Worm (Caenorhabditis elegans): Measurements from ENCODE around the gene Y49F6B.20.

The Y49F6B.20 gene

ce11 chrII:3470549-3470948 is at the start of gene Y49F6B.20:
Gene Y49F6B.20 (minus strand): TSS chrII:3470649.
- TF ChIP-seq nhr-12 (tag; optimal IDR thresholded peaks at IDR 0.05), result no peak
- TF ChIP-seq elt-3 (tag; optimal IDR thresholded peaks at IDR 0.05), result no peak
- no peak for TF ChIP-seq lin-32 (GFP tag; optimal IDR thresholded peaks at IDR 0.05)
- TF ChIP-seq snpc-4 (tag; optimal IDR thresholded peaks at IDR 0.05), result no peak
- TF ChIP-seq hlh-1 (tag; optimal IDR thresholded peaks at IDR 0.05), result no peak
- TF ChIP-seq pha-4 (tag; optimal IDR thresholded peaks at IDR 0.05), result no peak
- no peak for TF ChIP-seq bed-3 (GFP tag; optimal IDR thresholded peaks at IDR 0.05)
- no peak for TF ChIP-seq ceh-39 (tag; optimal IDR thresholded peaks at IDR 0.05)
- no peak for TF ChIP-seq nhr-2 (tag; optimal IDR thresholded peaks at IDR 0.05)
- TF ChIP-seq lsy-2 (tag; optimal IDR thresholded peaks at IDR 0.05), result no peak
- no peak for TF ChIP-seq unc-120 (tag; optimal IDR thresholded peaks at IDR 0.05; ENCODE audit: poor library complexity, severe bottlenecking)
- TF ChIP-seq tbx-8 (GFP tag; optimal IDR thresholded peaks at IDR 0.05), result no peak
- TF ChIP-seq mls-2 (tag; optimal IDR thresholded peaks at IDR 0.05), result no peak
- TF ChIP-seq ceh-83 (GFP tag; optimal IDR thresholded peaks at IDR 0.05), result no peak
- no peak for TF ChIP-seq nhr-237 (tag; optimal IDR thresholded peaks at IDR 0.05)
- no peak for TF ChIP-seq blmp-1 (tag; optimal IDR thresholded peaks at IDR 0.05)
- no peak for TF ChIP-seq nhr-28 (tag; optimal IDR thresholded peaks at IDR 0.05)
- no peak for TF ChIP-seq ces-1 (GFP tag; optimal IDR thresholded peaks at IDR 0.05)
- no peak for TF ChIP-seq mep-1 (tag; optimal IDR thresholded peaks at IDR 0.05)

ce11 chrII:3518961-3519544 is 48.6 kb upstream of the Y49F6B.20 start, which contains the start of gene clec-126:
Gene clec-126 (plus strand): TSS chrII:3519494.
- TF ChIP-seq unc-39 (tag; optimal IDR thresholded peaks at IDR 0.05), result peak; percentile 3
- TF ChIP-seq bed-3 (GFP tag; optimal IDR thresholded peaks at IDR 0.05), result peak; percentile 40
- no peak for TF ChIP-seq nhr-28 (tag; optimal IDR thresholded peaks at IDR 0.05)
- no peak for TF ChIP-seq pha-4 (tag; optimal IDR thresholded peaks at IDR 0.05)
- TF ChIP-seq sptf-1 (tag; optimal IDR thresholded peaks at IDR 0.05), result peak; percentile 91
- peak; percentile 49 for TF ChIP-seq tbx-8 (GFP tag; optimal IDR thresholded peaks at IDR 0.05)
- no peak for TF ChIP-seq mab-5 (tag; optimal IDR thresholded peaks at IDR 0.05)
- TF ChIP-seq flh-1 (GFP tag; optimal IDR thresholded peaks at IDR 0.05), result peak; percentile 38
- no peak for TF ChIP-seq snpc-4 (tag; optimal IDR thresholded peaks at IDR 0.05)
- TF ChIP-seq cnd-1 (tag; optimal IDR thresholded peaks at IDR 0.05), result peak; percentile 86
- TF ChIP-seq elt-3 (tag; optimal IDR thresholded peaks at IDR 0.05), result peak; percentile 37
- no peak for TF ChIP-seq blmp-1 (tag; optimal IDR thresholded peaks at IDR 0.05)
- no peak for TF ChIP-seq unc-62 (GFP tag; optimal IDR thresholded peaks at IDR 0.05)
- peak; percentile 67 for TF ChIP-seq zip-8 (tag; optimal IDR thresholded peaks at IDR 0.05)
- peak; percentile 31 for TF ChIP-seq lin-32 (GFP tag; optimal IDR thresholded peaks at IDR 0.05)
- peak; percentile 0 for TF ChIP-seq elt-1 (tag; optimal IDR thresholded peaks at IDR 0.05; ENCODE audit: borderline replicate concordance, insufficient read depth)
- peak; percentile 83 for TF ChIP-seq ham-2 (GFP tag; optimal IDR thresholded peaks at IDR 0.05)
- TF ChIP-seq M03D4.4 (tag; optimal IDR thresholded peaks at IDR 0.05), result peak; percentile 75
- TF ChIP-seq nhr-12 (tag; optimal IDR thresholded peaks at IDR 0.05), result no peak
- TF ChIP-seq unc-120 (tag; optimal IDR thresholded peaks at IDR 0.05; ENCODE audit: poor library complexity, severe bottlenecking), result peak; percentile 89
- TF ChIP-seq mls-2 (tag; optimal IDR thresholded peaks at IDR 0.05), result peak; percentile 77
- TF ChIP-seq nhr-2 (tag; optimal IDR thresholded peaks at IDR 0.05), result no peak
- TF ChIP-seq nhr-76 (tag; optimal IDR thresholded peaks at IDR 0.05), result peak; percentile 43
- TF ChIP-seq nhr-237 (tag; optimal IDR thresholded peaks at IDR 0.05), result peak; percentile 22
- peak; percentile 51 for TF ChIP-seq hlh-1 (tag; optimal IDR thresholded peaks at IDR 0.05)
- TF ChIP-seq ceh-43 (GFP tag; optimal IDR thresholded peaks at IDR 0.05), result peak; percentile 49
- peak; percentile 43 for TF ChIP-seq lin-13 (tag; optimal IDR thresholded peaks at IDR 0.05)
- peak; percentile 82 for TF ChIP-seq ces-1 (GFP tag; optimal IDR thresholded peaks at IDR 0.05)
- no peak for TF ChIP-seq ceh-39 (tag; optimal IDR thresholded peaks at IDR 0.05)
- peak; percentile 9 for TF ChIP-seq mep-1 (tag; optimal IDR thresholded peaks at IDR 0.05)
- TF ChIP-seq lsy-2 (tag; optimal IDR thresholded peaks at IDR 0.05), result peak; percentile 27
- TF ChIP-seq sem-2 (GFP tag; optimal IDR thresholded peaks at IDR 0.05), result peak; percentile 78
- TF ChIP-seq ceh-83 (GFP tag; optimal IDR thresholded peaks at IDR 0.05), result peak; percentile 86
- peak; percentile 48 for TF ChIP-seq ztf-11 (tag; optimal IDR thresholded peaks at IDR 0.05)
- peak; percentile 84 for TF ChIP-seq drap-1 (GFP tag; optimal IDR thresholded peaks at IDR 0.05)

- no peak for TF ChIP-seq flh-1 (GFP tag; optimal IDR thresholded peaks at IDR 0.05)
- no peak for TF ChIP-seq lsy-2 (tag; optimal IDR thresholded peaks at IDR 0.05)
- TF ChIP-seq ceh-83 (GFP tag; optimal IDR thresholded peaks at IDR 0.05), result no peak
- TF ChIP-seq tbx-8 (GFP tag; optimal IDR thresholded peaks at IDR 0.05), result no peak
- TF ChIP-seq pha-4 (tag; optimal IDR thresholded peaks at IDR 0.05), result no peak
- no peak for TF ChIP-seq lin-32 (GFP tag; optimal IDR thresholded peaks at IDR 0.05)
- no peak for TF ChIP-seq elt-3 (tag; optimal IDR thresholded peaks at IDR 0.05)
- no peak for TF ChIP-seq nhr-76 (tag; optimal IDR thresholded peaks at IDR 0.05)
- TF ChIP-seq unc-62 (GFP tag; optimal IDR thresholded peaks at IDR 0.05), result no peak
- no peak for TF ChIP-seq lin-13 (tag; optimal IDR thresholded peaks at IDR 0.05)
- no peak for TF ChIP-seq cnd-1 (tag; optimal IDR thresholded peaks at IDR 0.05)
- TF ChIP-seq ham-2 (GFP tag; optimal IDR thresholded peaks at IDR 0.05), result no peak
- no peak for TF ChIP-seq hlh-1 (tag; optimal IDR thresholded peaks at IDR 0.05)
- TF ChIP-seq mls-2 (tag; optimal IDR thresholded peaks at IDR 0.05), result no peak
- TF ChIP-seq ces-1 (GFP tag; optimal IDR thresholded peaks at IDR 0.05), result no peak
- no peak for TF ChIP-seq sem-2 (GFP tag; optimal IDR thresholded peaks at IDR 0.05)
- no peak for TF ChIP-seq nhr-2 (tag; optimal IDR thresholded peaks at IDR 0.05)
- TF ChIP-seq bed-3 (GFP tag; optimal IDR thresholded peaks at IDR 0.05), result no peak
- TF ChIP-seq mab-5 (tag; optimal IDR thresholded peaks at IDR 0.05), result no peak
Observed at ce11 chrII:3516175-3516574, 45.7 kb upstream of the Y49F6B.20 start.
